Worm (Caenorhabditis elegans) whole organism, midembryonic: ENCODE results near the gene emb-4.

ENCODE experiments used
- flt-1 ChIP-seq: fragments of 200-800 bp; sonication (Bioruptor generic); IDR thresholded peaks from 2 replicates; pipeline ENCODE4 v1.3.6; 2022; ENCODE audit warnings: missing genetic modification characterization, missing compliant biosample characterization
- med-1 ChIP-seq: sonication (generic microtip); optimal IDR thresholded peaks from 2 replicates; lab custom pipeline; 2017; ENCODE audit warnings: missing genetic modification characterization, mild to moderate bottlenecking, missing compliant biosample characterization, antibody characterized with exemption, missing genetic modification reagents; ENCODE audit not compliant: insufficient read depth
- tab-1 ChIP-seq: fragments of 200-800 bp; sonication (Bioruptor generic); IDR thresholded peaks from 2 replicates; pipeline ENCODE4 v1.3.6; 2022; ENCODE audit warnings: missing genetic modification characterization, missing compliant biosample characterization
- ztf-29 ChIP-seq: fragments of 200-800 bp; sonication (Bioruptor generic); IDR thresholded peaks from 2 replicates; pipeline ENCODE4 v1.3.6; 2022; ENCODE audit warnings: missing genetic modification reagents, missing genetic modification characterization, missing compliant biosample characterization

DNA sequence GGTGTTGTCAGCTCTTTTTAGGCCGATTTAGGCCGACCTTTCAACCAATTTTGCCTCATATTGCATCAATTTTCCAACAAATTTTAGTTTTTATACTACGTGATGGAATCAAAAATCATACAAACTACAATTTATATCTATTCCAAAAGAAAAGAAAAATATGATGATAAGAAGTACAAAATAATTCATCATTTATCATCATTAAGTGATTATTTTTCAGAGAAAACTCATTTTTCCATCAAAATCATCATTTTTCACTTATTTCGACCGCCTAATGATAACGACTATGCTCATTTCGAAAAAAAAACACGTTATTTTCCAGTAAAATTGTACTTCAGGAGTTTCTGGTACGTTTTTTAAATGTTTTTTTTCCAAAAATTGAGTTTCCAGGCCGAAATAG lies 40.0 kb downstream of the emb-4 start:
- TF ChIP-seq flt-1 (GFP tag; lab: Robert Waterston, UW) (no peak), ztf-29 (GFP tag; lab: Robert Waterston, UW) (no peak), med-1 (GFP tag; lab: Kevin White, UChicago) (no peak), tab-1 (no peak)
